Fruit fly (Drosophila melanogaster) Kc167 (cell line): ENCODE data around the gene CG14301.

Experiments used
- Myc ChIP-seq: fragments of >200 bp; optimal IDR thresholded peaks from 2 replicates; lab custom pipeline; 2017; ENCODE audit warnings: missing external identifiers
- Sin3A ChIP-seq: fragments of >200 bp; optimal IDR thresholded peaks from 2 replicates; lab custom pipeline; 2018; ENCODE audit warnings: missing external identifiers
- h ChIP-seq: fragments of >200 bp; optimal IDR thresholded peaks from 3 replicates; lab custom pipeline; 2018; ENCODE audit warnings: missing external identifiers
- insv ChIP-seq: fragments of >200 bp; optimal IDR thresholded peaks from 3 replicates; lab custom pipeline; 2018; ENCODE audit warnings: missing external identifiers
- psq ChIP-seq: fragments of >200 bp; optimal IDR thresholded peaks from 2 replicates; lab custom pipeline; 2017; ENCODE audit warnings: missing external identifiers
- ttk ChIP-seq: sonication (Bioruptor generic); optimal IDR thresholded peaks from 2 replicates; lab custom pipeline; 2017; ENCODE audit warnings: missing external identifiers

Gene CG14301

dm6 chr3R:18641242-18641757, at the start of gene CG14301:
CG14301 (minus strand) TSS chr3R:18641457.
- TF ChIP-seq h = no peak
- TF ChIP-seq insv = no peak
- no peak for TF ChIP-seq Sin3A (lab: Kevin White, UChicago)
- TF ChIP-seq ttk = no peak
- no peak for TF ChIP-seq Myc (lab: Kevin White, UChicago)
- no peak for TF ChIP-seq psq (lab: Kevin White, UChicago)

DNA sequence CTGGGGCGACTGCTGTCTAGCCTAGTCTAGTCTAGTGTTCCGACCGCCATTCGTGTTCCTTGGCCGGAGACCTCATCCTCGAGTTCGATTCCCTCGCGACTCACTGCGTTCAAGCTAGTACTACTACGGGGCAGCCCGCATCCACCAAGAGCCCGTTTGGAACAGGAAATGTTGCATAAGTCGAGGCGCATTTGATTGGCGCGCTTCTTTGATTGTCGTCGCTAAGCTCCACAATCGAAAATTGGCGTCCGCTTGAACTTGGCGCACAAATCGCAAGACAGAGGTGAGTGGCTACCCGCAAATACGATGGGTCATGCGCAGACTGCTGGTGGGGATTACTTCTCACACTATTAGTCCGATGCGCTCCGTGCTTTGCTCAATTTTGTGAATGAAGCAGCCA, 39.8 kb upstream of the CG14301 start:
- TF ChIP-seq psq (lab: Kevin White, UChicago) (no peak), ttk (no peak), Sin3A (lab: Kevin White, UChicago) (no peak), insv (no peak), h (no peak), Myc (lab: Kevin White, UChicago) (no peak)

dm6 chr3R:18680332-18680731, 39.1 kb upstream of the CG14301 start, which contains the start of the genes CG46318 and ChT:
CG46318 (plus strand) TSS chr3R:18680604.
ChT (plus strand) TSS chr3R:18680604.
- TF ChIP-seq ttk (no peak), insv (no peak), Sin3A (lab: Kevin White, UChicago) (no peak)

DNA sequence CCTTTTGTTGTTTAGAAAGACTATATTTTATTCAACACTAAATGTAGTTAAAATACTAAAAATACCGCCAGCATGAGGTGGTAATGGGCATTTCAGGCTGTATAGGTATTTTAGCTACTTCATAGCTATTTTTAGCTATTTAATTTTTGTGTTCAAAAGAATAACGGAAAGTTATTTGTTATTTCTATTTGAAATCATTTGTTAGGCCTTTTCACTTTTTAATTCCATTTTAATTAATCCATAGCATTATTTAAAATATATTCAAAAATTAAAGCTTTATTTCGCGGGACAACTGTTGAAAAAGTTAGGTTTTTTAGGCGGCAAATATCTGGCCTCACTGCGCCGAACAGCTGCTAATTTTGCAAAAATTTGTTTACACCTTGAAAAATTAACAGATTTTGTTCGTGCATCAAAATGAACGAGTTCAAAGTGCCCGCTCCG, 36.3 kb upstream of the CG14301 start, which contains the start of the genes dind and CG7706:
Gene dind, minus strand, starts transcription at position 40 of the 441 bp plus-strand sequence.
Gene CG7706, plus strand, starts transcription at position 319 of the 441 bp plus-strand sequence.
- no peak for TF ChIP-seq insv
- no peak for TF ChIP-seq h
- no peak for TF ChIP-seq psq (lab: Kevin White, UChicago)
- no peak for TF ChIP-seq Myc (lab: Kevin White, UChicago)
- no peak for TF ChIP-seq Sin3A (lab: Kevin White, UChicago)
- no peak for TF ChIP-seq ttk

- TF ChIP-seq insv = no peak
- TF ChIP-seq ttk = no peak
- TF ChIP-seq Sin3A (lab: Kevin White, UChicago) = no peak
- no peak for TF ChIP-seq psq (lab: Kevin White, UChicago)
- no peak for TF ChIP-seq Myc (lab: Kevin White, UChicago)
Observed at dm6 chr3R:18671112-18671729, 30.0 kb upstream of the CG14301 start, which contains the start of gene CG31230. CG31230 (plus strand) TSS chr3R:18671679.

- no peak for TF ChIP-seq ttk
- no peak for TF ChIP-seq h
Observed at dm6 chr3R:18670441-18671111, 29.3 kb upstream of the CG14301 start.

- TF ChIP-seq Sin3A (lab: Kevin White, UChicago) (no peak), h (no peak), insv (no peak), ttk (no peak), Myc (lab: Kevin White, UChicago) (no peak), psq (lab: Kevin White, UChicago) (no peak)
Observed at dm6 chr3R:18669812-18670211, 28.6 kb upstream of the CG14301 start.

dm6 chr3R:18669152-18669551, 27.9 kb upstream of the CG14301 start, which contains the start of gene CG7702:
CG7702 (plus strand) TSS chr3R:18669390.
- TF ChIP-seq Sin3A (lab: Kevin White, UChicago) (no peak), h (no peak)

dm6 chr3R:18667659-18668248, 26.5 kb upstream of the CG14301 start, which contains the start of gene CG31229:
CG31229 (plus strand) TSS chr3R:18667852.
- TF ChIP-seq Myc (lab: Kevin White, UChicago) (no peak), insv (no peak), Sin3A (lab: Kevin White, UChicago) (no peak), h (no peak), ttk (no peak), psq (lab: Kevin White, UChicago) (no peak)

DNA sequence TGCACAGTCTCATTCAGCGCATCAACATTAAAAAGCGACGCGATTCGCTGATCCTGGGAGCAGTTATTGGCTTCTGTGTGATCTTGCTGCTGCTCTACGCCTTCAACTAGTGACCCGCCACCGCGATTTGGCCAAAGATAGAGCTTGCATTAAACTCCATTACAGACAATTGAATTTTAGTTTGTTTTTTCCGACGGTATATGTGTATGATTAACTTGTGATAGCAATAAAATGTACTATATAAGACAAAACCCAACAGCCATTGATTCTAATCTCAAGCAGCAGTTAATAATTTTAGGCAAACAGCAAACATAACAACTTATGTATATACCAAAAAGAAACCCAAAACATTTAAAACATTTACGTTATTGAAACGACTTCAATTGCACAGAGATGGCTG, 23.8 kb upstream of the CG14301 start, which contains the start of gene CG31231:
Gene CG31231, plus strand, starts transcription at position 301 of the 400 bp plus-strand sequence.
- no peak for TF ChIP-seq Sin3A (lab: Kevin White, UChicago)
- TF ChIP-seq psq (lab: Kevin White, UChicago) = no peak
- TF ChIP-seq h = no peak
- no peak for TF ChIP-seq ttk
- no peak for TF ChIP-seq Myc (lab: Kevin White, UChicago)
- no peak for TF ChIP-seq insv

- TF ChIP-seq psq (lab: Kevin White, UChicago) = no peak
- TF ChIP-seq ttk = no peak
- no peak for TF ChIP-seq Sin3A (lab: Kevin White, UChicago)
- no peak for TF ChIP-seq Myc (lab: Kevin White, UChicago)
- TF ChIP-seq insv = no peak
- TF ChIP-seq h = no peak
Observed at dm6 chr3R:18663525-18663924, 22.3 kb upstream of the CG14301 start, which contains the start of the genes Cpsf73 and Gos28. Cpsf73 (minus strand) TSS chr3R:18663552. Gos28 (plus strand) TSS chr3R:18663738.

DNA sequence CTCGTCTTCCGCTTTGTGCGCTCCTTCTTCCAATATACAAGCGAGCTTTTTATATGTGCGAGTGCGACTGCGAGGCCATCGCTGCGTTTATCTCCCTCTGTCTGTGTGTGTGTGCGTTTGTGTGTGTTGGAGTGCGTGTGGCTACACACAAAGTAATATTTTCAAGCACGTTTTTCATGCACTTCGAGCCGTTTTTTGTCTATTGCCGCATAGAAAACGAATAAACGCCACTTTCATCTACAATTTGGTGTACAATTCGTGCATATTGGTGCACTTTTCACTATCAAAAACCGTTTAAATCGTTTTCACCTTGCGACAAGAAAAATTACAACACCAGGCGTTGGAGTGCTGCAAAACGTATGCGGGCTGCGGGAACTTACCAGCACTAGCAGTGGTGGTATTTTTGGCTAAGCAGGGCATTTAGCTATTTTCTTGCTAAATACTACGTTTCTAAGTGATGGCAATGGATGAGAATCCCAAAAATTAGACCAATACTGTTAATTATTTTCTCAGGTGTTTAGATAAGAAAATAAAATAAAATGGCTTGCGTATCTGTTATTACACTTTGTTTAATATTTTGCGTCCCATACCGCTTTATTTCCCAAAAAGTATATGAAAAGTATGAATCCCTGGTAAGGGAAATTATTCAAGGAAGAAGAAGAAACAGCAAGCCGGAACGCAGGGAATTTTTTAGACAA, 17.8 kb upstream of the CG14301 start, which contains the start of the genes CG31224 and CstF64:
Gene CG31224, minus strand, starts transcription at position 365 of the 698 bp plus-strand sequence.
Gene CstF64, plus strand, starts transcription at position 674 of the 698 bp plus-strand sequence.
- no peak for TF ChIP-seq Myc (lab: Kevin White, UChicago)
- no peak for TF ChIP-seq insv
- TF ChIP-seq h = no peak
- TF ChIP-seq psq (lab: Kevin White, UChicago) = no peak
- TF ChIP-seq Sin3A (lab: Kevin White, UChicago) = no peak
- TF ChIP-seq ttk = no peak
